Worm (Caenorhabditis elegans) whole organism, L1 larva: ENCODE measurements around the gene Y75B8A.28.

ENCODE experiments used
- C04F5.9 ChIP-seq: sonication (generic microtip); optimal IDR thresholded peaks from 2 replicates; lab custom pipeline; 2016; ENCODE audit warnings: missing genetic modification characterization, missing compliant biosample characterization
- C34B4.2 ChIP-seq: sonication (generic microtip); optimal IDR thresholded peaks from 2 replicates; lab custom pipeline; 2017; ENCODE audit warnings: mild to moderate bottlenecking, missing genetic modification characterization, missing compliant biosample characterization
- F16B12.6 ChIP-seq: fragments of 150-350 bp; optimal IDR thresholded peaks from 2 replicates; lab custom pipeline; 2014; ENCODE audit warnings: missing biosample characterization, missing genetic modification characterization
- Y116A8C.19 ChIP-seq: sonication (generic microtip); optimal IDR thresholded peaks from 2 replicates; lab custom pipeline; 2016; ENCODE audit warnings: missing compliant biosample characterization, missing genetic modification characterization, borderline replicate concordance
- alr-1 ChIP-seq: fragments of 200-800 bp; sonication (Bioruptor generic); optimal IDR thresholded peaks from 2 replicates; lab custom pipeline; 2018; ENCODE audit warnings: borderline replicate concordance, mild to moderate bottlenecking, missing genetic modification characterization, missing compliant biosample characterization
- ama-1 ChIP-seq: fragments of 150-350 bp; optimal IDR thresholded peaks from 2 replicates; lab custom pipeline; 2014
- blmp-1 ChIP-seq: fragments of 150-350 bp; optimal IDR thresholded peaks from 2 replicates; lab custom pipeline; 2014; ENCODE audit warnings: missing biosample characterization, missing genetic modification characterization
- ceh-82 ChIP-seq, 3 experiments: fragments of 150-350 bp in 1 of 3; sonication (generic microtip) in 2 of 3; optimal IDR thresholded peaks; 2 replicates each; lab custom pipeline; 2014 to 2017; ENCODE audit warnings: missing biosample characterization in 3 of 3, missing genetic modification characterization in 3 of 3
- ceh-88 ChIP-seq: fragments of 200-800 bp; sonication (Bioruptor generic); IDR thresholded peaks from 2 replicates; pipeline ENCODE4 v1.3.6; 2022; ENCODE audit warnings: missing genetic modification characterization, missing compliant biosample characterization
- ceh-90 ChIP-seq: sonication (generic microtip); optimal IDR thresholded peaks from 2 replicates; lab custom pipeline; 2016; ENCODE audit warnings: missing genetic modification characterization, missing compliant biosample characterization
- ces-1 ChIP-seq: fragments of 150-350 bp; optimal IDR thresholded peaks from 2 replicates; lab custom pipeline; 2014; ENCODE audit warnings: missing biosample characterization, missing genetic modification reagents, missing genetic modification characterization
- dpl-1 ChIP-seq, 3 experiments: fragments of 150-350 bp in 2 of 3; sonication (generic microtip) in 1 of 3; optimal IDR thresholded peaks; 2 replicates each; lab custom pipeline; 2014 to 2017; ENCODE audit warnings: missing biosample characterization in 3 of 3, missing genetic modification characterization in 3 of 3, missing genetic modification reagents in 3 of 3
- dsc-1 ChIP-seq: sonication (generic microtip); optimal IDR thresholded peaks from 2 replicates; lab custom pipeline; 2016; ENCODE audit warnings: mild to moderate bottlenecking, missing genetic modification characterization, missing compliant biosample characterization
- efl-1 ChIP-seq, 4 experiments: fragments of 150-350 bp; optimal IDR thresholded peaks in 3 of 4; peaks in 1 of 4; 1 replicate in 1 of 4; 2 replicates in 3 of 4; lab custom pipeline; 2014; ENCODE audit warnings: missing biosample characterization in 2 of 4, missing genetic modification characterization in 2 of 4, missing genetic modification reagents in 2 of 4
- elt-3 ChIP-seq, 6 experiments: fragments of 150-350 bp in 1 of 6; sonication (generic microtip); optimal IDR thresholded peaks; 2 replicates each; lab custom pipeline; 2017 to 2018; ENCODE audit warnings: missing biosample characterization in 6 of 6, missing genetic modification characterization in 6 of 6, inconsistent platforms in 1 of 6
- fkh-10 ChIP-seq: sonication (generic microtip); optimal IDR thresholded peaks from 2 replicates; lab custom pipeline; 2017; ENCODE audit warnings: missing biosample characterization, missing genetic modification reagents, missing genetic modification characterization
- fkh-8 ChIP-seq: sonication (generic microtip); optimal IDR thresholded peaks from 2 replicates; lab custom pipeline; 2016; ENCODE audit warnings: mild to moderate bottlenecking, missing genetic modification characterization, missing compliant biosample characterization
- hpl-2 ChIP-seq: fragments of 150-350 bp; optimal IDR thresholded peaks from 2 replicates; lab custom pipeline; 2014; ENCODE audit warnings: missing biosample characterization, missing genetic modification reagents, missing genetic modification characterization
- irx-1 ChIP-seq: sonication (generic microtip); optimal IDR thresholded peaks from 2 replicates; lab custom pipeline; 2016; ENCODE audit warnings: missing genetic modification characterization, missing compliant biosample characterization
- lin-13 ChIP-seq: fragments of 150-350 bp; optimal IDR thresholded peaks from 2 replicates; lab custom pipeline; 2014; ENCODE audit warnings: missing biosample characterization, missing genetic modification reagents, missing genetic modification characterization
- lin-15B ChIP-seq: fragments of 150-350 bp; sonication (generic microtip); optimal IDR thresholded peaks from 3 replicates; lab custom pipeline; 2014; ENCODE audit warnings: missing biosample characterization, missing genetic modification characterization
- lsy-2 ChIP-seq, 2 experiments: fragments of 150-350 bp; optimal IDR thresholded peaks; 2 replicates each; lab custom pipeline; 2014; ENCODE audit warnings: missing biosample characterization in 2 of 2, missing genetic modification characterization in 2 of 2
- mep-1 ChIP-seq: fragments of 150-350 bp; optimal IDR thresholded peaks from 2 replicates; lab custom pipeline; 2014; ENCODE audit warnings: missing biosample characterization, missing genetic modification characterization
- nhr-11 ChIP-seq: fragments of 150-350 bp; optimal IDR thresholded peaks from 2 replicates; lab custom pipeline; 2014; ENCODE audit warnings: missing biosample characterization, missing genetic modification characterization
- nhr-20 ChIP-seq: sonication (generic microtip); optimal IDR thresholded peaks from 2 replicates; lab custom pipeline; 2016; ENCODE audit warnings: mild to moderate bottlenecking, missing genetic modification characterization, missing compliant biosample characterization
- nhr-237 ChIP-seq: fragments of 150-350 bp; optimal IDR thresholded peaks from 2 replicates; lab custom pipeline; 2014; ENCODE audit warnings: missing biosample characterization, missing genetic modification characterization
- nhr-47 ChIP-seq: sonication (generic microtip); optimal IDR thresholded peaks from 2 replicates; lab custom pipeline; 2016; ENCODE audit warnings: mild to moderate bottlenecking, missing genetic modification characterization, moderate library complexity, missing compliant biosample characterization
- nhr-85 ChIP-seq: sonication (generic microtip); peaks from one replicate; lab custom pipeline; 2016; ENCODE audit warnings: missing genetic modification characterization, inconsistent platforms, missing compliant biosample characterization
- nhr-90 ChIP-seq: sonication (generic microtip); optimal IDR thresholded peaks from 2 replicates; lab custom pipeline; 2016; ENCODE audit warnings: mild to moderate bottlenecking, missing genetic modification characterization, missing compliant biosample characterization; ENCODE audit not compliant: poor library complexity
- pag-3 ChIP-seq: sonication (generic microtip); optimal IDR thresholded peaks from 2 replicates; lab custom pipeline; 2017; ENCODE audit warnings: missing genetic modification characterization, mild to moderate bottlenecking, missing compliant biosample characterization, antibody characterized with exemption, borderline replicate concordance; ENCODE audit not compliant: insufficient read depth
- pqm-1 ChIP-seq: sonication (generic microtip); optimal IDR thresholded peaks from 3 replicates; lab custom pipeline; 2017; ENCODE audit warnings: missing biosample characterization, missing genetic modification characterization
- rnt-1 ChIP-seq: sonication (generic microtip); optimal IDR thresholded peaks from 2 replicates; lab custom pipeline; 2016; ENCODE audit warnings: mild to moderate bottlenecking, missing genetic modification characterization, moderate library complexity, missing compliant biosample characterization
- snu-23 ChIP-seq: sonication (generic microtip); optimal IDR thresholded peaks from 2 replicates; lab custom pipeline; 2016; ENCODE audit warnings: missing genetic modification characterization, missing compliant biosample characterization
- swsn-7 ChIP-seq: sonication (generic microtip); optimal IDR thresholded peaks from 2 replicates; lab custom pipeline; 2016; ENCODE audit warnings: missing genetic modification characterization, missing compliant biosample characterization
- unc-130 ChIP-seq: fragments of 150-350 bp; optimal IDR thresholded peaks from 2 replicates; lab custom pipeline; 2017; ENCODE audit warnings: missing biosample characterization, missing genetic modification characterization, inconsistent platforms
- unc-30 ChIP-seq: sonication (generic microtip); optimal IDR thresholded peaks from 2 replicates; lab custom pipeline; 2017; ENCODE audit warnings: missing biosample characterization, missing genetic modification characterization
- unc-98 ChIP-seq: fragments of 200-800 bp; sonication (Bioruptor generic); IDR thresholded peaks from 2 replicates; pipeline ENCODE4 v1.3.6; 2022; ENCODE audit warnings: missing genetic modification characterization, missing compliant biosample characterization
- xbp-1 ChIP-seq: sonication (generic microtip); optimal IDR thresholded peaks from 2 replicates; lab custom pipeline; 2016; ENCODE audit warnings: missing genetic modification characterization, missing compliant biosample characterization
- ztf-4 ChIP-seq: fragments of 150-350 bp; optimal IDR thresholded peaks from 2 replicates; lab custom pipeline; 2014; ENCODE audit warnings: missing biosample characterization, missing genetic modification characterization

Gene Y75B8A.28

ce11 chrIII:12358461-12358860 lies 39.6 kb downstream of the Y75B8A.28 start, which contains the start of gene Y75B8A.32:
Gene Y75B8A.32, minus strand, starts transcription at chrIII:12358561.
- no peak for TF ChIP-seq lin-13 (GFP tag; lab: Kevin White, UChicago)
- no peak for TF ChIP-seq ama-1 (lab: Kevin White, UChicago)
- no peak for TF ChIP-seq pqm-1 (tag; lab: Kevin White, UChicago)
- TF ChIP-seq hpl-2 (GFP tag; lab: Kevin White, UChicago) = no peak
- TF ChIP-seq Y116A8C.19 (tag; lab: Kevin White, UChicago) = no peak
- no peak for TF ChIP-seq fkh-10
- no peak for TF ChIP-seq pag-3 (tag; lab: Kevin White, UChicago)
- no peak for TF ChIP-seq xbp-1
- TF ChIP-seq ceh-82 (tag; optimal IDR thresholded peaks at IDR 0.05; lab: Kevin White, UChicago) = no peak
- no peak for TF ChIP-seq nhr-20 (tag; lab: Kevin White, UChicago)
- no peak for TF ChIP-seq nhr-237
- TF ChIP-seq, all 84 proteins: peak for 0

ce11 chrIII:12359265-12359664 lies 40.4 kb downstream of the Y75B8A.28 start, which contains the start of gene Y75B8A.34:
Gene Y75B8A.34, plus strand, starts transcription at chrIII:12359565.
- TF ChIP-seq nhr-85 (tag; lab: Kevin White, UChicago) = no peak
- no peak for TF ChIP-seq nhr-90 (tag; lab: Kevin White, UChicago)
- TF ChIP-seq unc-30 = no peak
- TF ChIP-seq nhr-237 = no peak

ce11 chrIII:12366989-12367557 lies 48.2 kb downstream of the Y75B8A.28 start, which contains the start of gene Y75B8A.33:
Gene Y75B8A.33, minus strand, starts transcription at chrIII:12367373.
- TF ChIP-seq efl-1 (optimal IDR thresholded peaks at IDR 0.05; lab: Kevin White, UChicago) (no peak), efl-1 (GFP tag; optimal IDR thresholded peaks at IDR 0.05 in 1 of 2; lab: Kevin White, UChicago) (peak in 1 of 2 experiments; percentile 60), lsy-2 (tag; optimal IDR thresholded peaks at IDR 0.05; lab: Kevin White, UChicago) (peak in 1 of 2 experiments; percentile 1), ama-1 (lab: Kevin White, UChicago) (peak; percentile 61), ztf-4 (tag; lab: Kevin White, UChicago) (peak; percentile 45), dpl-1 (GFP tag; optimal IDR thresholded peaks at IDR 0.05; lab: Kevin White, UChicago) (no peak), dsc-1 (tag; lab: Kevin White, UChicago) (no peak)
- TF ChIP-seq, all 84 proteins: peak for 4

ce11 chrIII:12367891-12368290 lies 49.0 kb downstream of the Y75B8A.28 start:
- TF ChIP-seq efl-1 (optimal IDR thresholded peaks at IDR 0.05; lab: Kevin White, UChicago) (no peak), efl-1 (GFP tag; optimal IDR thresholded peaks at IDR 0.05 in 1 of 2; lab: Kevin White, UChicago) (peak in 1 of 2 experiments; percentile 91), ces-1 (no peak)

DNA sequence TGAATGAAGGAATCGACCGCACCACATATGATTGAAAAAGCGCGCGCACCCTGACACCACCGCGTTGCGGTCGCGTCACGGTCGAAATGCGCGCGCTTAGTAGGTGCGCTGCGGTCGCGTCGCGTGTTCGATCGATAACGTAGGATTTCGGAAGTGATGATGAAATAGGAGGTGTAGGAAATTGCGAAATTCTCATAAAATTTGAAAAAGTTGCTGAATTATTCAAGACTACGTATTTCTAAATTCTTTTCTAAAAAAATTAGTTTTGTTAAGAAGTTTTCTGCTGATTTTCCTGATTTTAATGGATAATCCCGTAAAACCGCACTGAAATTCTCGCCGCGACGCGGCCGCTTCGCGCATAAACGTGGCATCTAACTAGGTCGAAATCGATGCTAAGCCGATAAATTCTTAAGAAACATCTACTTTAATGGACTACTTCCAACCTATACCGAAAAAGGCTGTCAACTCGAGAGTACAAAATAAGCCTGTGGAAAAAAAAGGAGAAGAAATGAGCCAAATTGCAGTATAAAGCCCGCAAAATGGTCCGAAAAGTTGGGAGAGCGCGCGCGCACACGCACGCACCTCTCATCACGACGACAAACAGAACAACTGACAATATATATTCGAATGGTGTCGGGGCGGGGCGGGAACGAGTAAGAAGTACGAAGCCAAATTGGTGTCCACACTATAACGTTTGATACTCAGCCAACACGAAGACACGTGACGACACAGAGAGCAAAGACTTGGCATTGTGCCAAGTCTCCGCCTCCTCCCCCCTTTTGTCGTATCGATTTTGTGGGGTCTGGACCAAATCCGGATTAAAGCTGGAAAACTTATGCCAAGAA lies 49.8 kb downstream of the Y75B8A.28 start, which contains the start of gene his-72:
his-72 (minus strand) TSS at position 589 of the 845 bp plus-strand sequence.
- TF ChIP-seq lin-13 (GFP tag; lab: Kevin White, UChicago) (peak; percentile 59), nhr-20 (tag; lab: Kevin White, UChicago) (peak; percentile 41), alr-1 (tag; lab: Kevin White, UChicago) (no peak), F16B12.6 (tag; lab: Kevin White, UChicago) (peak; percentile 17), elt-3 (tag; optimal IDR thresholded peaks at IDR 0.05; lab: Kevin White, UChicago) (peak in 1 of 6 experiments; percentile 2), nhr-237 (no peak), dsc-1 (tag; lab: Kevin White, UChicago) (peak; percentile 48), unc-98 (GFP tag; lab: Robert Waterston, UW) (no peak), blmp-1 (no peak), fkh-8 (tag; lab: Kevin White, UChicago) (peak; percentile 68), nhr-11 (tag; lab: Kevin White, UChicago) (no peak), ceh-88 (GFP tag; lab: Robert Waterston, UW) (0 out of 2 replicates have a peak, but pooled peaks have one; percentile 17), irx-1 (tag; lab: Kevin White, UChicago) (no peak), mep-1 (tag; lab: Kevin White, UChicago) (peak; percentile 40), ceh-90 (tag; lab: Kevin White, UChicago) (no peak), lin-15B (tag; lab: Kevin White, UChicago) (no peak), ama-1 (lab: Kevin White, UChicago) (no peak), lsy-2 (tag; optimal IDR thresholded peaks at IDR 0.05; lab: Kevin White, UChicago) (peak; percentile 47 to 53), ztf-4 (tag; lab: Kevin White, UChicago) (peak; percentile 67), ces-1 (no peak), C04F5.9 (tag; lab: Kevin White, UChicago) (no peak), unc-130 (tag; lab: Kevin White, UChicago) (peak; percentile 23), C34B4.2 (tag; lab: Kevin White, UChicago) (no peak), nhr-47 (tag; lab: Kevin White, UChicago) (peak; percentile 66), dpl-1 (GFP tag; optimal IDR thresholded peaks at IDR 0.05; lab: Kevin White, UChicago) (peak; percentile 41 to 62 (median 50)), snu-23 (GFP tag; lab: Kevin White, UChicago) (peak; percentile 33), swsn-7 (tag; lab: Kevin White, UChicago) (peak; percentile 40), rnt-1 (tag; lab: Kevin White, UChicago) (peak; percentile 51), fkh-10 (no peak)
